Fruit fly (Drosophila melanogaster) whole organism, larva: ENCODE measurements around the gene CG43965.
A peak's percentile ranks its signal among the peaks of the same experiment; 100 is the strongest.

Experiments
- noc ChIP-seq: fragments of 200-800 bp; sonication (Bioruptor generic); optimal IDR thresholded peaks from 3 replicates; lab custom pipeline; 2019; ENCODE audit warnings: missing biosample characterization, mild to moderate bottlenecking, missing genetic modification characterization, moderate library complexity

The CG43965 gene

dm6 chr3L:8748323-8748722 is 22.7 kb upstream of the CG43965 start:
- no peak for TF ChIP-seq noc (tag; lab: Kevin White, UChicago)

- no peak for TF ChIP-seq noc (tag; lab: Kevin White, UChicago)
These were observed 20.9 kb upstream of the CG43965 start for dm6 chr3L:8746519-8746918.

dm6 chr3L:8745210-8745609 is 19.6 kb upstream of the CG43965 start, which contains the start of gene Prm:
Gene Prm (minus strand): TSS chr3L:8745310.
- TF ChIP-seq noc (tag; lab: Kevin White, UChicago) = no peak

- no peak for TF ChIP-seq noc (tag; lab: Kevin White, UChicago)
These were observed 15.5 kb upstream of the CG43965 start for dm6 chr3L:8741051-8741468.

- TF ChIP-seq noc (tag; lab: Kevin White, UChicago) = no peak
These were observed 6.0 kb upstream of the CG43965 start, which contains the start of gene Cp16 for dm6 chr3L:8731494-8731994. Gene Cp16 (plus strand): TSS chr3L:8731944.

dm6 chr3L:8729565-8729964 is 4.0 kb upstream of the CG43965 start, which contains the start of gene Cp19:
Gene Cp19 (plus strand): TSS chr3L:8729865.
- no peak for TF ChIP-seq noc (tag; lab: Kevin White, UChicago)

dm6 chr3L:8728181-8728580 is 2.6 kb upstream of the CG43965 start, which contains the start of gene Cp15:
Gene Cp15 (plus strand): TSS chr3L:8728481.
- TF ChIP-seq noc (tag; lab: Kevin White, UChicago) = no peak

dm6 chr3L:8726317-8726841 is 805 bp upstream of the CG43965 start, which contains the start of gene Cp18:
Gene Cp18 (plus strand): TSS chr3L:8726791.
- no peak for TF ChIP-seq noc (tag; lab: Kevin White, UChicago)

dm6 chr3L:8725252-8725651 is 322 bp downstream of the CG43965 start:
- TF ChIP-seq noc (tag; lab: Kevin White, UChicago) = no peak

- TF ChIP-seq noc (tag; lab: Kevin White, UChicago) = peak; percentile 98
These were observed 4.4 kb downstream of the CG43965 start, which contains the start of the genes CG32022 and CG6511 for dm6 chr3L:8721145-8721544. Gene CG32022 (minus strand): TSS chr3L:8721272. Gene CG6511 (plus strand): TSS chr3L:8721324.

- TF ChIP-seq noc (tag; lab: Kevin White, UChicago) = peak; percentile 43
These were observed 5.5 kb downstream of the CG43965 start, which contains the start of gene SrpRbeta for dm6 chr3L:8719990-8720559. Gene SrpRbeta (minus strand): TSS chr3L:8720225.

dm6 chr3L:8718602-8719001 is 7.0 kb downstream of the CG43965 start:
- no peak for TF ChIP-seq noc (tag; lab: Kevin White, UChicago)

dm6 chr3L:8716013-8716412 is 9.6 kb downstream of the CG43965 start:
- no peak for TF ChIP-seq noc (tag; lab: Kevin White, UChicago)

- no peak for TF ChIP-seq noc (tag; lab: Kevin White, UChicago)
These were observed 12.7 kb downstream of the CG43965 start for dm6 chr3L:8712913-8713312.

dm6 chr3L:8708856-8709255 is 16.7 kb downstream of the CG43965 start:
- TF ChIP-seq noc (tag; lab: Kevin White, UChicago) = peak; percentile 86

dm6 chr3L:8707821-8708220 is 17.8 kb downstream of the CG43965 start:
- TF ChIP-seq noc (tag; lab: Kevin White, UChicago) = no peak

dm6 chr3L:8707075-8707474 is 18.5 kb downstream of the CG43965 start:
- no peak for TF ChIP-seq noc (tag; lab: Kevin White, UChicago)
